Worm (Caenorhabditis elegans): Measurements from ENCODE around the gene acl-9.

- no peak for TF ChIP-seq nhr-77 (tag; optimal IDR thresholded peaks at IDR 0.05)
- no peak for TF ChIP-seq blmp-1 (tag; optimal IDR thresholded peaks at IDR 0.05; ENCODE audit: insufficient read depth)
- TF ChIP-seq aly-2 (tag; optimal IDR thresholded peaks at IDR 0.05), result no peak
- no peak for TF ChIP-seq F13H6.1 (tag; optimal IDR thresholded peaks at IDR 0.05)
- TF ChIP-seq ama-1 (optimal IDR thresholded peaks at IDR 0.05), result no peak
- TF ChIP-seq lsy-2 (tag; optimal IDR thresholded peaks at IDR 0.05), result no peak
- no peak for TF ChIP-seq elt-1 (tag; optimal IDR thresholded peaks at IDR 0.05)
These were observed 32.1 kb downstream of the acl-9 start for ce11 chrV:6485109-6485508.

Measured in whole organism, L2 larva.